Worm (Caenorhabditis elegans) whole organism, L2 larva: Measurements from ENCODE around the gene C26E6.1.

ENCODE experiments used
- C34F6.9 ChIP-seq: fragments of 150-350 bp; optimal IDR thresholded peaks from 2 replicates; lab custom pipeline; 2014; ENCODE audit warnings: missing biosample characterization, missing genetic modification characterization
- F13H6.1 ChIP-seq: sonication (generic microtip); optimal IDR thresholded peaks from 2 replicates; lab custom pipeline; 2016; ENCODE audit warnings: missing genetic modification characterization, missing compliant biosample characterization
- R02D3.7 ChIP-seq: fragments of 150-350 bp; optimal IDR thresholded peaks from 2 replicates; lab custom pipeline; 2014; ENCODE audit warnings: missing biosample characterization, missing genetic modification characterization
- Y55F3AM.14 ChIP-seq: fragments of 200-800 bp; sonication (Bioruptor generic); optimal IDR thresholded peaks from 2 replicates; lab custom pipeline; 2018; ENCODE audit warnings: mild to moderate bottlenecking, missing genetic modification characterization, missing compliant biosample characterization
- ZK546.5 ChIP-seq: sonication (generic microtip); optimal IDR thresholded peaks from 2 replicates; lab custom pipeline; 2017; ENCODE audit warnings: missing biosample characterization, missing genetic modification characterization
- alr-1 ChIP-seq: fragments of 150-350 bp; optimal IDR thresholded peaks from 2 replicates; lab custom pipeline; 2014; ENCODE audit warnings: missing biosample characterization, missing genetic modification characterization
- aly-2 ChIP-seq: fragments of 150-350 bp; optimal IDR thresholded peaks from 2 replicates; lab custom pipeline; 2014; ENCODE audit warnings: missing biosample characterization, missing genetic modification characterization
- ama-1 ChIP-seq: fragments of 150-350 bp; optimal IDR thresholded peaks from 2 replicates; lab custom pipeline; 2018; ENCODE audit warnings: inconsistent platforms
- blmp-1 ChIP-seq: sonication (generic microtip); optimal IDR thresholded peaks from 2 replicates; lab custom pipeline; 2017; ENCODE audit warnings: missing genetic modification characterization, mild to moderate bottlenecking, missing compliant biosample characterization, antibody characterized with exemption, moderate library complexity; ENCODE audit not compliant: insufficient read depth
- ceh-16 ChIP-seq: fragments of 150-350 bp; optimal IDR thresholded peaks from 2 replicates; lab custom pipeline; 2014; ENCODE audit warnings: missing biosample characterization, missing genetic modification characterization
- ceh-82 ChIP-seq: fragments of 150-350 bp; optimal IDR thresholded peaks from 2 replicates; lab custom pipeline; 2014; ENCODE audit warnings: missing biosample characterization, missing genetic modification characterization
- crh-2 ChIP-seq: sonication (generic microtip); optimal IDR thresholded peaks from 2 replicates; lab custom pipeline; 2017; ENCODE audit warnings: missing biosample characterization, missing genetic modification characterization
- dmd-4 ChIP-seq: sonication (generic microtip); optimal IDR thresholded peaks from 2 replicates; lab custom pipeline; 2017; ENCODE audit warnings: missing biosample characterization, missing genetic modification characterization
- egl-27 ChIP-seq: sonication (generic microtip); optimal IDR thresholded peaks from 3 replicates; lab custom pipeline; 2017; ENCODE audit warnings: missing biosample characterization, missing genetic modification reagents, missing genetic modification characterization
- elt-1 ChIP-seq: fragments of 150-350 bp; optimal IDR thresholded peaks from 2 replicates; lab custom pipeline; 2014; ENCODE audit warnings: missing biosample characterization, missing genetic modification characterization
- elt-3 ChIP-seq: sonication (generic microtip); optimal IDR thresholded peaks from 2 replicates; lab custom pipeline; 2017; ENCODE audit warnings: missing biosample characterization, missing genetic modification characterization
- fos-1 ChIP-seq: fragments of 150-350 bp; optimal IDR thresholded peaks from 2 replicates; lab custom pipeline; 2014; ENCODE audit warnings: missing biosample characterization, missing genetic modification characterization
- gmeb-1 ChIP-seq: fragments of 150-350 bp; optimal IDR thresholded peaks from 2 replicates; lab custom pipeline; 2014; ENCODE audit warnings: missing biosample characterization, missing genetic modification characterization
- lin-11 ChIP-seq: fragments of 150-350 bp; sonication (generic microtip); optimal IDR thresholded peaks from 2 replicates; lab custom pipeline; 2014; ENCODE audit warnings: missing biosample characterization, missing genetic modification characterization, inconsistent platforms, mixed read lengths
- lin-13 ChIP-seq: fragments of 150-350 bp; optimal IDR thresholded peaks from 2 replicates; lab custom pipeline; 2014; ENCODE audit warnings: missing biosample characterization, missing genetic modification reagents, missing genetic modification characterization
- lin-39 ChIP-seq: fragments of 150-350 bp; optimal IDR thresholded peaks from 2 replicates; lab custom pipeline; 2014; ENCODE audit warnings: missing biosample characterization, missing genetic modification reagents, missing genetic modification characterization
- lsy-2 ChIP-seq, 2 experiments: fragments of 150-350 bp in 1 of 2; sonication (generic microtip) in 1 of 2; optimal IDR thresholded peaks; 2 replicates each; lab custom pipeline; 2014 to 2017; ENCODE audit warnings: missing biosample characterization in 2 of 2, missing genetic modification characterization in 2 of 2
- mab-5 ChIP-seq: fragments of 150-350 bp; optimal IDR thresholded peaks from 2 replicates; lab custom pipeline; 2014; ENCODE audit warnings: missing biosample characterization, missing genetic modification characterization
- mbf-1 ChIP-seq: sonication (generic microtip); optimal IDR thresholded peaks from 2 replicates; lab custom pipeline; 2017; ENCODE audit warnings: missing biosample characterization, missing genetic modification characterization
- mdl-1 ChIP-seq, 2 experiments: fragments of 150-350 bp in 1 of 2; sonication (generic microtip) in 1 of 2; optimal IDR thresholded peaks; 2 replicates each; lab custom pipeline; 2017; ENCODE audit warnings: missing biosample characterization in 2 of 2, missing genetic modification characterization in 2 of 2
- nhr-10 ChIP-seq: sonication (generic microtip); optimal IDR thresholded peaks from 2 replicates; lab custom pipeline; 2017; ENCODE audit warnings: missing biosample characterization, missing genetic modification characterization
- nhr-11 ChIP-seq: fragments of 150-350 bp; optimal IDR thresholded peaks from 2 replicates; lab custom pipeline; 2014; ENCODE audit warnings: missing biosample characterization, missing genetic modification characterization
- nhr-12 ChIP-seq: fragments of 150-350 bp; optimal IDR thresholded peaks from 2 replicates; lab custom pipeline; 2014; ENCODE audit warnings: missing biosample characterization, missing genetic modification characterization
- nhr-129 ChIP-seq: fragments of 150-350 bp; optimal IDR thresholded peaks from 2 replicates; lab custom pipeline; 2014; ENCODE audit warnings: missing biosample characterization, missing genetic modification characterization
- nhr-21 ChIP-seq: fragments of 150-350 bp; optimal IDR thresholded peaks from 2 replicates; lab custom pipeline; 2014; ENCODE audit warnings: missing biosample characterization, missing genetic modification characterization
- nhr-23 ChIP-seq: fragments of 150-350 bp; optimal IDR thresholded peaks from 2 replicates; lab custom pipeline; 2014; ENCODE audit warnings: missing biosample characterization, missing genetic modification reagents, missing genetic modification characterization
- nhr-237 ChIP-seq: fragments of 150-350 bp; optimal IDR thresholded peaks from 2 replicates; lab custom pipeline; 2014; ENCODE audit warnings: missing biosample characterization, missing genetic modification characterization
- nhr-25 ChIP-seq: fragments of 150-350 bp; sonication (generic microtip); optimal IDR thresholded peaks from 3 replicates; lab custom pipeline; 2014; ENCODE audit warnings: missing biosample characterization, missing genetic modification characterization
- nhr-6 ChIP-seq: fragments of 150-350 bp; optimal IDR thresholded peaks from 2 replicates; lab custom pipeline; 2014; ENCODE audit warnings: missing biosample characterization, missing genetic modification characterization
- nhr-77 ChIP-seq: fragments of 150-350 bp; optimal IDR thresholded peaks from 2 replicates; lab custom pipeline; 2014; ENCODE audit warnings: missing biosample characterization, missing genetic modification characterization
- peb-1 ChIP-seq: fragments of 150-350 bp; optimal IDR thresholded peaks from 2 replicates; lab custom pipeline; 2014; ENCODE audit warnings: missing biosample characterization, missing genetic modification characterization
- sem-4 ChIP-seq: fragments of 150-350 bp; optimal IDR thresholded peaks from 2 replicates; lab custom pipeline; 2014; ENCODE audit warnings: missing biosample characterization, missing genetic modification reagents, missing genetic modification characterization
- skn-1 ChIP-seq: sonication (generic microtip); optimal IDR thresholded peaks from 2 replicates; lab custom pipeline; 2017; ENCODE audit warnings: missing biosample characterization, missing genetic modification characterization
- sma-3 ChIP-seq: sonication (generic microtip); optimal IDR thresholded peaks from 2 replicates; lab custom pipeline; 2016; ENCODE audit warnings: missing genetic modification reagents, missing genetic modification characterization, missing compliant biosample characterization
- sma-9 ChIP-seq, 2 experiments: fragments of 150-350 bp in 1 of 2; sonication (generic microtip) in 1 of 2; optimal IDR thresholded peaks; 2 replicates each; lab custom pipeline; 2014 to 2016; ENCODE audit warnings: missing genetic modification characterization in 2 of 2, mild to moderate bottlenecking in 1 of 2, missing biosample characterization in 1 of 2, missing compliant biosample characterization in 1 of 2, missing genetic modification reagents in 1 of 2, moderate library complexity in 1 of 2
- snpc-4 ChIP-seq: fragments of 150-350 bp; optimal IDR thresholded peaks from 2 replicates; lab custom pipeline; 2014; ENCODE audit warnings: missing biosample characterization, missing genetic modification characterization
- unc-39 ChIP-seq: fragments of 150-350 bp; optimal IDR thresholded peaks from 2 replicates; lab custom pipeline; 2014; ENCODE audit warnings: missing biosample characterization, missing genetic modification characterization
- unc-55 ChIP-seq: fragments of 150-350 bp; sonication (generic microtip); optimal IDR thresholded peaks from 3 replicates; lab custom pipeline; 2014; ENCODE audit warnings: missing biosample characterization, missing genetic modification reagents, missing genetic modification characterization
- unc-62 ChIP-seq: fragments of 150-350 bp; optimal IDR thresholded peaks from 2 replicates; lab custom pipeline; 2014; ENCODE audit warnings: missing biosample characterization, missing genetic modification reagents, missing genetic modification characterization
- zag-1 ChIP-seq: fragments of 150-350 bp; optimal IDR thresholded peaks from 2 replicates; lab custom pipeline; 2014; ENCODE audit warnings: missing biosample characterization, missing genetic modification characterization
- ztf-1 ChIP-seq: fragments of 200-800 bp; sonication (Bioruptor generic); conservative IDR thresholded peaks from 2 replicates; pipeline ENCODE4 v1.3.6; 2022; ENCODE audit warnings: missing genetic modification characterization, missing compliant biosample characterization
- ztf-11 ChIP-seq: sonication (generic microtip); optimal IDR thresholded peaks from 2 replicates; lab custom pipeline; 2017; ENCODE audit warnings: missing biosample characterization, missing genetic modification characterization
- ztf-4 ChIP-seq: fragments of 150-350 bp; optimal IDR thresholded peaks from 2 replicates; lab custom pipeline; 2014; ENCODE audit warnings: missing biosample characterization, missing genetic modification characterization

Gene C26E6.1

ce11 chrIII:4962393-4962792 is 5.7 kb downstream of the C26E6.1 start, which contains the start of gene vps-22:
Gene vps-22 (minus strand): TSS chrIII:4962493.
- no peak for TF ChIP-seq aly-2
- no peak for TF ChIP-seq sma-3 (GFP tag; lab: Kevin White, UChicago)
- no peak for TF ChIP-seq ama-1
- no peak for TF ChIP-seq mdl-1 (tag; optimal IDR thresholded peaks at IDR 0.05; lab: Kevin White, UChicago)
- no peak for TF ChIP-seq elt-3 (tag; lab: Kevin White, UChicago)
- TF ChIP-seq egl-27 (tag; lab: Kevin White, UChicago) = no peak
- no peak for TF ChIP-seq crh-2 (tag; lab: Kevin White, UChicago)

- TF ChIP-seq nhr-25 (tag; lab: Kevin White, UChicago) = no peak
- TF ChIP-seq mab-5 (tag; lab: Kevin White, UChicago) = peak; percentile 84
- peak; percentile 89 to 94 for TF ChIP-seq lsy-2 (tag; optimal IDR thresholded peaks at IDR 0.05; lab: Kevin White, UChicago)
- peak; percentile 2 for TF ChIP-seq ZK546.5
- peak; percentile 62 for TF ChIP-seq lin-11 (tag; lab: Kevin White, UChicago)
- TF ChIP-seq lin-39 (tag; lab: Kevin White, UChicago) = no peak
- no peak for TF ChIP-seq skn-1 (tag; lab: Kevin White, UChicago)
- TF ChIP-seq ztf-1 = no peak
- TF ChIP-seq unc-62 = no peak
- TF ChIP-seq ceh-82 (tag; lab: Kevin White, UChicago) = peak; percentile 36
- no peak for TF ChIP-seq elt-1 (tag; lab: Kevin White, UChicago)
- TF ChIP-seq ztf-4 (tag; lab: Kevin White, UChicago) = peak; percentile 55
- peak; percentile 71 for TF ChIP-seq snpc-4 (tag; lab: Kevin White, UChicago)
- TF ChIP-seq nhr-12 (tag; lab: Kevin White, UChicago) = no peak
- no peak for TF ChIP-seq elt-3 (tag; lab: Kevin White, UChicago)
- peak; percentile 75 for TF ChIP-seq nhr-21
- peak; percentile 80 for TF ChIP-seq sem-4 (tag; lab: Kevin White, UChicago)
- TF ChIP-seq ztf-11 (tag; lab: Kevin White, UChicago) = no peak
- peak; percentile 92 for TF ChIP-seq sma-9 (GFP tag; optimal IDR thresholded peaks at IDR 0.05; lab: Kevin White, UChicago)
- no peak for TF ChIP-seq sma-9 (tag; optimal IDR thresholded peaks at IDR 0.05; lab: Kevin White, UChicago)
- TF ChIP-seq unc-55 (GFP tag; lab: Kevin White, UChicago) = peak; percentile 95
- peak; percentile 76 for TF ChIP-seq nhr-77 (tag; lab: Kevin White, UChicago)
- peak; percentile 20 for TF ChIP-seq Y55F3AM.14 (GFP tag; lab: Kevin White, UChicago)
- TF ChIP-seq R02D3.7 (tag; lab: Kevin White, UChicago) = peak; percentile 37
- TF ChIP-seq C34F6.9 (tag; lab: Kevin White, UChicago) = peak; percentile 97
- peak; percentile 78 for TF ChIP-seq nhr-129 (tag; lab: Kevin White, UChicago)
- peak; percentile 73 for TF ChIP-seq ama-1
- TF ChIP-seq blmp-1 (tag; lab: Kevin White, UChicago) = peak; percentile 63
- peak; percentile 90 for TF ChIP-seq sma-3 (GFP tag; lab: Kevin White, UChicago)
- no peak for TF ChIP-seq nhr-23 (tag; lab: Kevin White, UChicago)
- TF ChIP-seq nhr-11 = no peak
- TF ChIP-seq zag-1 = peak; percentile 40
- peak; percentile 72 for TF ChIP-seq nhr-6 (tag; lab: Kevin White, UChicago)
- no peak for TF ChIP-seq nhr-237
- TF ChIP-seq egl-27 (tag; lab: Kevin White, UChicago) = no peak
- TF ChIP-seq mdl-1 (tag; optimal IDR thresholded peaks at IDR 0.05; lab: Kevin White, UChicago) = peak in 1 of 2 experiments; percentile 34
- peak; percentile 26 for TF ChIP-seq mbf-1 (tag; lab: Kevin White, UChicago)
- no peak for TF ChIP-seq aly-2
- TF ChIP-seq crh-2 (tag; lab: Kevin White, UChicago) = peak; percentile 93
- TF ChIP-seq dmd-4 = peak; percentile 27
- TF ChIP-seq nhr-10 = peak; percentile 55
- TF ChIP-seq gmeb-1 (tag; lab: Kevin White, UChicago) = peak; percentile 100
- peak; percentile 85 for TF ChIP-seq F13H6.1
- TF ChIP-seq alr-1 = no peak
- peak; percentile 11 for TF ChIP-seq ceh-16
- TF ChIP-seq lin-13 = peak; percentile 89
- no peak for TF ChIP-seq peb-1 (tag; lab: Kevin White, UChicago)
- TF ChIP-seq unc-39 (tag; lab: Kevin White, UChicago) = no peak
- peak; percentile 73 for TF ChIP-seq fos-1
Observed at ce11 chrIII:4962886-4963285, 6.2 kb downstream of the C26E6.1 start, which contains the start of gene C27F2.9. Gene C27F2.9 (minus strand): TSS chrIII:4963044.
